Worm (Caenorhabditis elegans): ENCODE data around the gene C54C6.4.

Gene C54C6.4

ce11 chrIII:3562276-3562675, 8.8 kb downstream of the C54C6.4 start:
- TF ChIP-seq sma-3 (GFP tag; optimal IDR thresholded peaks at IDR 0.05) = no peak
- no peak for TF ChIP-seq mdl-1 (tag; optimal IDR thresholded peaks at IDR 0.05)
- no peak for TF ChIP-seq elt-1 (tag; optimal IDR thresholded peaks at IDR 0.05)
- TF ChIP-seq skn-1 (tag; optimal IDR thresholded peaks at IDR 0.05) = no peak
- no peak for TF ChIP-seq ama-1 (optimal IDR thresholded peaks at IDR 0.05)
- TF ChIP-seq nhr-10 (tag; optimal IDR thresholded peaks at IDR 0.05) = no peak
- no peak for TF ChIP-seq lin-13 (GFP tag; optimal IDR thresholded peaks at IDR 0.05)
- TF ChIP-seq egl-27 (tag; optimal IDR thresholded peaks at IDR 0.05) = no peak
- no peak for TF ChIP-seq ztf-4 (tag; optimal IDR thresholded peaks at IDR 0.05)
- TF ChIP-seq nhr-6 (tag; optimal IDR thresholded peaks at IDR 0.05) = no peak
- TF ChIP-seq nhr-23 (tag; optimal IDR thresholded peaks at IDR 0.05) = no peak
- TF ChIP-seq ceh-16 (tag; optimal IDR thresholded peaks at IDR 0.05) = no peak
- no peak for TF ChIP-seq nhr-21 (tag; optimal IDR thresholded peaks at IDR 0.05)
- TF ChIP-seq nhr-25 (tag; optimal IDR thresholded peaks at IDR 0.05) = no peak
- TF ChIP-seq lin-39 (tag; optimal IDR thresholded peaks at IDR 0.05) = no peak
- TF ChIP-seq sma-9 (GFP tag; optimal IDR thresholded peaks at IDR 0.05) = no peak
- no peak for TF ChIP-seq sma-9 (tag; optimal IDR thresholded peaks at IDR 0.05)
- TF ChIP-seq ztf-1 (GFP tag; conservative IDR thresholded peaks at IDR 0.05) = no peak
- no peak for TF ChIP-seq F13H6.1 (tag; optimal IDR thresholded peaks at IDR 0.05)
- TF ChIP-seq lsy-2 (tag; optimal IDR thresholded peaks at IDR 0.05) = no peak
- no peak for TF ChIP-seq unc-62 (GFP tag; optimal IDR thresholded peaks at IDR 0.05)

DNA sequence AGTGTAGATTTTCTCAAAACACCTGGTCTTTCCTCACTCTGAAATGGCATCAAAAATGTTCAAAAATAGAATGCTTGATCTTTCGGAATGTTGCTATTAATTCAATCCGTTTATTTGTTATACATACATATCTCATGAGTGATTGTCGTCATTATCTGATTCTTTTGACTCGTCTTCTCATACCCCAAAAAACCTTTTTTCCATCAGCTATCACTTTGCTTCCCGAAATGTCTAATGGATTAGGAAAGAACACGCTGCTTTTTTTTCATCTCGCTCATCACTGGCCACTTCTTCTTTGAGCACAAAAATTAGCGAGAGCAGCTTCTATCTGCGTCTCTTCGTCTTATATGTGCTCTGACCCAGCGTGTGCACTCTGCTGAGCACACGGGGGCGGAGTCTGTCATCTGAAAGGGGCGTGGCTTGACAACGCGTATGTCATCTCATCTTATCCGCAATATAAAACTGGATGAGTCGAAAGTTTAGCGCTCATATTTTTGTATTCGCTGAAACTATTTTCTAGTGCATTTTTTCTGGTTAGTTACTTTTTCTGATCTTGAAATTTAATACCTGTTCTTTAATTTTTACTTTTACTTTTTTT, 11.4 kb downstream of the C54C6.4 start:
- no peak for TF ChIP-seq nhr-23 (tag; optimal IDR thresholded peaks at IDR 0.05)
- TF ChIP-seq ama-1 (optimal IDR thresholded peaks at IDR 0.05) = no peak
- no peak for TF ChIP-seq unc-62 (GFP tag; optimal IDR thresholded peaks at IDR 0.05)
- no peak for TF ChIP-seq blmp-1 (tag; optimal IDR thresholded peaks at IDR 0.05; ENCODE audit: insufficient read depth)
- no peak for TF ChIP-seq lin-11 (tag; optimal IDR thresholded peaks at IDR 0.05)
- TF ChIP-seq mdl-1 (tag; optimal IDR thresholded peaks at IDR 0.05) = no peak
- TF ChIP-seq lsy-2 (tag; optimal IDR thresholded peaks at IDR 0.05) = no peak
- TF ChIP-seq snpc-4 (tag; optimal IDR thresholded peaks at IDR 0.05) = no peak
- no peak for TF ChIP-seq fos-1 (tag; optimal IDR thresholded peaks at IDR 0.05)
- TF ChIP-seq Y55F3AM.14 (GFP tag; optimal IDR thresholded peaks at IDR 0.05) = no peak
- no peak for TF ChIP-seq nhr-12 (tag; optimal IDR thresholded peaks at IDR 0.05)
- no peak for TF ChIP-seq aly-2 (tag; optimal IDR thresholded peaks at IDR 0.05)
- no peak for TF ChIP-seq ztf-11 (tag; optimal IDR thresholded peaks at IDR 0.05)
- TF ChIP-seq zag-1 (tag; optimal IDR thresholded peaks at IDR 0.05) = no peak
- TF ChIP-seq R02D3.7 (tag; optimal IDR thresholded peaks at IDR 0.05) = no peak
- no peak for TF ChIP-seq peb-1 (tag; optimal IDR thresholded peaks at IDR 0.05)

DNA sequence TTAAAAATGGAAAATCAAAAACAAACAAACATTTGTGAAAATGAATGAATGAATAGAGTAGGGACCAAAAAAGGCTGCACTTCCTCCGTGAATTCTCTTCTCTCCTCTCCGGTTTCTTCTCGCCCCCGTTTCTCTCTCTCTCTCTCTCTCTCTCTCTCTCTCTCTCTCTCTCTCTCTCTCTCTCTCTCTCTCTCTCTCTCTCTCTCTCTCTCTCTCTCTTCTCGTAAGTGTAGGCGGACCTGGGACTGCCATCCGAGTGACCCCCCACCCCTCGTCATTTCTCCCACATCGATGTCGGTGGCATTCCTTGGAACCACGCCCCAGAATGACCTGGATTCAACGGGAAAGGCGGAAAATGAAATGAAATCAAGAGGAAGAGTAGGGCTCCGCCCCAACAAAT, 13.3 kb downstream of the C54C6.4 start:
- TF ChIP-seq nhr-12 (tag; optimal IDR thresholded peaks at IDR 0.05) = no peak
- TF ChIP-seq crh-2 (tag; optimal IDR thresholded peaks at IDR 0.05) = no peak
- TF ChIP-seq egl-27 (tag; optimal IDR thresholded peaks at IDR 0.05) = no peak
- no peak for TF ChIP-seq sem-4 (tag; optimal IDR thresholded peaks at IDR 0.05)
- TF ChIP-seq nhr-11 (tag; optimal IDR thresholded peaks at IDR 0.05) = no peak
- no peak for TF ChIP-seq nhr-21 (tag; optimal IDR thresholded peaks at IDR 0.05)
- no peak for TF ChIP-seq mdl-1 (tag; optimal IDR thresholded peaks at IDR 0.05)
- no peak for TF ChIP-seq ceh-16 (tag; optimal IDR thresholded peaks at IDR 0.05)
- TF ChIP-seq lin-13 (GFP tag; optimal IDR thresholded peaks at IDR 0.05) = no peak
- no peak for TF ChIP-seq mbf-1 (tag; optimal IDR thresholded peaks at IDR 0.05)
- TF ChIP-seq elt-3 (tag; optimal IDR thresholded peaks at IDR 0.05) = no peak
- no peak for TF ChIP-seq ztf-4 (tag; optimal IDR thresholded peaks at IDR 0.05)
- no peak for TF ChIP-seq ceh-82 (tag; optimal IDR thresholded peaks at IDR 0.05)

DNA sequence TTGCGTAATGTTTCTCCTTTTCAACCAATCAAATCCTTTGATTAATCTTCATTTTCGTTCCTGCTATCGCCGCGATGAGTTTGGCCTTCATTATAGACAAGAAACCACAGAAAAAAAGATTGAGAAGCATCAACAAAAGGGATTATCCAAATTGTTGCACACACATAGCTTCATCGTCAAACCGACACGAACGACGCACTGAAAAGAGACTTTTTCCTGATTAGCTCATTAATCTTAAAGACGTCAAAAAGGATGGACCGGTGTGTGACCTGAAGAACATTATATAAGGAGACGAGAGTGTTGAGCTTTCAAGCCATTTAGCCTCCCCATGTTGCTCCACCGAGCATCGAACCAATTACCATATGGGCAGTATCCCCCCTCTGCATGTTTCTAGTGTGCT, 16.3 kb downstream of the C54C6.4 start:
- TF ChIP-seq nhr-25 (tag; optimal IDR thresholded peaks at IDR 0.05) (no peak), fos-1 (tag; optimal IDR thresholded peaks at IDR 0.05) (no peak)
